Worm (Caenorhabditis elegans) whole organism, young adult: ENCODE data around the gene taf-11.3.

Experiments
- Y79H2A.3 ChIP-seq: fragments of 200-800 bp; sonication (Bioruptor generic); conservative IDR thresholded peaks from 2 replicates; pipeline ENCODE4 v1.3.6; 2022; ENCODE audit warnings: missing genetic modification reagents, missing genetic modification characterization, missing compliant biosample characterization
- mxl-1 ChIP-seq: sonication (generic microtip); optimal IDR thresholded peaks from 2 replicates; lab custom pipeline; 2016; ENCODE audit warnings: missing genetic modification characterization, missing compliant biosample characterization
- nhr-120 ChIP-seq: fragments of 200-800 bp; sonication (Bioruptor generic); IDR thresholded peaks from 2 replicates; pipeline ENCODE4 v1.3.6; 2022; ENCODE audit warnings: missing genetic modification characterization, missing compliant biosample characterization
- rpc-1 ChIP-seq, 2 experiments: fragments of 150-350 bp in 1 of 2; sonication (generic microtip) in 1 of 2; optimal IDR thresholded peaks; 2 replicates each; lab custom pipeline; 2014 to 2018; ENCODE audit warnings: missing biosample characterization in 1 of 2, missing genetic modification characterization in 1 of 2, missing genetic modification reagents in 1 of 2, missing genotype in 1 of 2

DNA sequence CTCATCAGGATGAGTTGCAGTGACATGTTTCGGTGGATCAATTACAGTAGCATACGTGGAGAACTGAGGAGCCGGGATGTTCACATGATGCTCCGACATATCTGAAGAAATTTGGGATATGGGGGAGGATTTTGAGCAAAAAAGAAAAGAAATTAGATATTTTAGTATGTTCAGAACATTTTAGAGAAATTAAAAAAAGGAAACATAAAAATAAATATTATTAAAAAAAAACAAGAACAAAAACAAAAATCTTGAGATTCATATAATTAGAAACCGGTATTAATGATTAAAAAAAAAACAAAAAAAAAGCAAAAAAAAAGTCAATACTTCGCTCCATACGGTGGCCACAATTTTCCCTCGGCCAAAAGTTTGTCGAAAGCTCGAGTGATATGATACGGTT lies 1.3 kb downstream of the taf-11.3 start, which contains the start of gene rab-33:
- no peak for TF ChIP-seq rpc-1 (optimal IDR thresholded peaks at IDR 0.05; lab: Kevin White, UChicago)
- TF ChIP-seq rpc-1 (tag; optimal IDR thresholded peaks at IDR 0.05; lab: Kevin White, UChicago): no peak
- no peak for TF ChIP-seq nhr-120 (GFP tag; lab: Robert Waterston, UW)
- no peak for TF ChIP-seq mxl-1 (tag; lab: Kevin White, UChicago)
- no peak for TF ChIP-seq Y79H2A.3 (GFP tag; lab: Robert Waterston, UW)
